Worm (Caenorhabditis elegans) whole organism, L3 larva: ENCODE measurements around the gene F41E7.6.
A peak's percentile ranks its signal among the peaks of the same experiment; 100 is the strongest.

Experiments
- R02D3.7 ChIP-seq: fragments of 150-350 bp; optimal IDR thresholded peaks from 2 replicates; lab custom pipeline; 2014; ENCODE audit warnings: missing biosample characterization, missing genetic modification characterization
- aly-2 ChIP-seq: fragments of 150-350 bp; optimal IDR thresholded peaks from 2 replicates; lab custom pipeline; 2014; ENCODE audit warnings: missing biosample characterization, missing genetic modification characterization
- ceh-16 ChIP-seq: sonication (generic microtip); optimal IDR thresholded peaks from 2 replicates; lab custom pipeline; 2017; ENCODE audit warnings: missing biosample characterization, missing genetic modification characterization
- ceh-28 ChIP-seq: fragments of 150-350 bp; optimal IDR thresholded peaks from 2 replicates; lab custom pipeline; 2014; ENCODE audit warnings: missing biosample characterization, missing genetic modification reagents, missing genetic modification characterization
- ceh-82 ChIP-seq: fragments of 150-350 bp; optimal IDR thresholded peaks from 2 replicates; lab custom pipeline; 2014; ENCODE audit warnings: missing biosample characterization, missing genetic modification characterization
- ceh-9 ChIP-seq: sonication (generic microtip); optimal IDR thresholded peaks from 2 replicates; lab custom pipeline; 2018; ENCODE audit warnings: missing biosample characterization, missing genetic modification characterization
- egl-27 ChIP-seq: sonication (generic microtip); optimal IDR thresholded peaks from 4 replicates; lab custom pipeline; 2017; ENCODE audit warnings: missing biosample characterization, missing genetic modification reagents, missing genetic modification characterization
- egl-5 ChIP-seq: fragments of 150-350 bp; optimal IDR thresholded peaks from 2 replicates; lab custom pipeline; 2017; ENCODE audit warnings: missing biosample characterization, missing genetic modification reagents, missing genetic modification characterization, inconsistent platforms
- elt-1 ChIP-seq: fragments of 150-350 bp; optimal IDR thresholded peaks from 2 replicates; lab custom pipeline; 2014; ENCODE audit warnings: missing biosample characterization, missing genetic modification characterization
- elt-2 ChIP-seq: sonication (generic microtip); optimal IDR thresholded peaks from 2 replicates; lab custom pipeline; 2016; ENCODE audit warnings: missing genetic modification reagents, mild to moderate bottlenecking, missing genetic modification characterization, missing compliant biosample characterization
- elt-3 ChIP-seq, 3 experiments: fragments of 150-350 bp in 1 of 3; sonication (generic microtip) in 2 of 3; optimal IDR thresholded peaks; 2 replicates in 2 of 3; 4 replicates in 1 of 3; lab custom pipeline; 2014 to 2017; ENCODE audit warnings: missing biosample characterization in 3 of 3, missing genetic modification characterization in 3 of 3
- eor-1 ChIP-seq, 2 experiments: fragments of 150-350 bp; optimal IDR thresholded peaks; 2 replicates each; lab custom pipeline; 2014 to 2018; ENCODE audit warnings: missing biosample characterization in 2 of 2, missing genetic modification characterization in 2 of 2
- fkh-10 ChIP-seq: sonication (generic microtip); optimal IDR thresholded peaks from 2 replicates; lab custom pipeline; 2017; ENCODE audit warnings: missing biosample characterization, missing genetic modification reagents, missing genetic modification characterization
- fkh-2 ChIP-seq: fragments of 150-350 bp; optimal IDR thresholded peaks from 2 replicates; lab custom pipeline; 2014; ENCODE audit warnings: missing biosample characterization, missing genetic modification reagents, missing genetic modification characterization
- hmg-11 ChIP-seq: sonication (generic microtip); optimal IDR thresholded peaks from 2 replicates; lab custom pipeline; 2016; ENCODE audit warnings: missing genetic modification characterization, missing compliant biosample characterization
- jun-1 ChIP-seq: fragments of 150-350 bp; optimal IDR thresholded peaks from 2 replicates; lab custom pipeline; 2014; ENCODE audit warnings: missing biosample characterization, missing genetic modification reagents, missing genetic modification characterization
- lin-39 ChIP-seq: fragments of 150-350 bp; optimal IDR thresholded peaks from 2 replicates; lab custom pipeline; 2018; ENCODE audit warnings: missing biosample characterization, missing genetic modification reagents, missing genetic modification characterization
- lsy-12 ChIP-seq: sonication (generic microtip); optimal IDR thresholded peaks from 2 replicates; lab custom pipeline; 2016; ENCODE audit warnings: mild to moderate bottlenecking, missing genetic modification characterization, missing compliant biosample characterization
- mdl-1 ChIP-seq: fragments of 150-350 bp; optimal IDR thresholded peaks from 2 replicates; lab custom pipeline; 2014; ENCODE audit warnings: missing biosample characterization, missing genetic modification characterization
- nfya-1 ChIP-seq: sonication (generic microtip); optimal IDR thresholded peaks from 2 replicates; lab custom pipeline; 2017; ENCODE audit warnings: missing genetic modification characterization, mild to moderate bottlenecking, missing compliant biosample characterization, antibody characterized with exemption, moderate library complexity; ENCODE audit not compliant: insufficient read depth
- nhr-11 ChIP-seq: fragments of 150-350 bp; optimal IDR thresholded peaks from 2 replicates; lab custom pipeline; 2014; ENCODE audit warnings: missing biosample characterization, missing genetic modification characterization
- nhr-23 ChIP-seq: fragments of 150-350 bp; optimal IDR thresholded peaks from 2 replicates; lab custom pipeline; 2014; ENCODE audit warnings: missing biosample characterization, missing genetic modification reagents, missing genetic modification characterization
- nhr-237 ChIP-seq: fragments of 150-350 bp; optimal IDR thresholded peaks from 2 replicates; lab custom pipeline; 2014; ENCODE audit warnings: missing biosample characterization, missing genetic modification characterization
- nhr-28 ChIP-seq: fragments of 150-350 bp; optimal IDR thresholded peaks from 2 replicates; lab custom pipeline; 2014; ENCODE audit warnings: missing biosample characterization, missing genetic modification characterization
- nhr-76 ChIP-seq: fragments of 150-350 bp; sonication (generic microtip); optimal IDR thresholded peaks from 5 replicates; lab custom pipeline; 2014; ENCODE audit warnings: missing biosample characterization, missing genetic modification characterization
- pha-4 ChIP-seq: fragments of 150-350 bp; optimal IDR thresholded peaks from 2 replicates; lab custom pipeline; 2014; ENCODE audit warnings: missing biosample characterization, missing genetic modification reagents, missing genetic modification characterization
- pqm-1 ChIP-seq: fragments of 150-350 bp; optimal IDR thresholded peaks from 2 replicates; lab custom pipeline; 2017; ENCODE audit warnings: missing biosample characterization, missing genetic modification characterization, inconsistent platforms
- sea-2 ChIP-seq: fragments of 150-350 bp; sonication (generic microtip); optimal IDR thresholded peaks from 4 replicates; lab custom pipeline; 2014; ENCODE audit warnings: missing biosample characterization, missing genetic modification reagents, missing genetic modification characterization
- skn-1 ChIP-seq: fragments of 150-350 bp; optimal IDR thresholded peaks from 2 replicates; lab custom pipeline; 2014; ENCODE audit warnings: missing biosample characterization, missing genetic modification characterization
- snpc-4 ChIP-seq: fragments of 150-350 bp; optimal IDR thresholded peaks from 2 replicates; lab custom pipeline; 2014; ENCODE audit warnings: missing biosample characterization, missing genetic modification characterization
- unc-62 ChIP-seq: fragments of 150-350 bp; sonication (generic microtip); optimal IDR thresholded peaks from 4 replicates; lab custom pipeline; 2014; ENCODE audit warnings: missing biosample characterization, missing genetic modification reagents, missing genetic modification characterization
- zag-1 ChIP-seq: fragments of 150-350 bp; optimal IDR thresholded peaks from 2 replicates; lab custom pipeline; 2014; ENCODE audit warnings: missing biosample characterization, missing genetic modification characterization
- ztf-4 ChIP-seq: fragments of 150-350 bp; optimal IDR thresholded peaks from 2 replicates; lab custom pipeline; 2014; ENCODE audit warnings: missing biosample characterization, missing genetic modification characterization

Gene F41E7.6

ce11 chrX:10310366-10310765, at the start of gene F41E7.6:
Gene F41E7.6, minus strand, starts transcription at chrX:10310466.
- TF ChIP-seq nfya-1 (tag; lab: Kevin White, UChicago) (no peak), skn-1 (tag; lab: Kevin White, UChicago) (no peak), pqm-1 (tag; lab: Kevin White, UChicago) (no peak), fkh-2 (tag; lab: Kevin White, UChicago) (no peak), nhr-11 (tag; lab: Kevin White, UChicago) (no peak)
- TF ChIP-seq, all 47 proteins: peak for 0

ce11 chrX:10358083-10358482, 47.8 kb upstream of the F41E7.6 start, which contains the start of gene efhc-1:
Gene efhc-1, plus strand, starts transcription at chrX:10358383.
- TF ChIP-seq aly-2 (tag; lab: Kevin White, UChicago), result no peak
- no peak for TF ChIP-seq nhr-28 (tag; lab: Kevin White, UChicago)
- no peak for TF ChIP-seq hmg-11 (tag; lab: Kevin White, UChicago)
- TF ChIP-seq ztf-4, result no peak
- TF ChIP-seq zag-1 (tag; lab: Kevin White, UChicago), result no peak
- no peak for TF ChIP-seq lsy-12 (tag; lab: Kevin White, UChicago)
- no peak for TF ChIP-seq elt-1 (tag; lab: Kevin White, UChicago)
- TF ChIP-seq snpc-4, result no peak
- TF ChIP-seq fkh-2 (tag; lab: Kevin White, UChicago), result no peak
- TF ChIP-seq egl-5 (tag; lab: Kevin White, UChicago), result no peak
- no peak for TF ChIP-seq mdl-1
- TF ChIP-seq lin-39, result no peak
- TF ChIP-seq sea-2 (GFP tag; lab: Kevin White, UChicago), result no peak

- TF ChIP-seq elt-1 (tag; lab: Kevin White, UChicago) (no peak), nhr-237 (tag; lab: Kevin White, UChicago) (no peak), eor-1 (tag; optimal IDR thresholded peaks at IDR 0.05; lab: Kevin White, UChicago) (no peak), nfya-1 (tag; lab: Kevin White, UChicago) (no peak), ceh-16 (no peak), nhr-76 (tag; lab: Kevin White, UChicago) (no peak), sea-2 (GFP tag; lab: Kevin White, UChicago) (no peak), jun-1 (tag; lab: Kevin White, UChicago) (no peak)
- TF ChIP-seq, all 47 proteins: peak for 0
These were observed 45.4 kb upstream of the F41E7.6 start, which contains the start of gene R07E3.7 for ce11 chrX:10355650-10356049. Gene R07E3.7, minus strand, starts transcription at chrX:10355750.

- TF ChIP-seq ceh-28 (no peak), eor-1 (tag; optimal IDR thresholded peaks at IDR 0.05; lab: Kevin White, UChicago) (no peak), zag-1 (tag; lab: Kevin White, UChicago) (no peak), elt-3 (tag; optimal IDR thresholded peaks at IDR 0.05; lab: Kevin White, UChicago) (no peak), R02D3.7 (tag; lab: Kevin White, UChicago) (no peak), ceh-82 (tag; lab: Kevin White, UChicago) (no peak), nhr-28 (tag; lab: Kevin White, UChicago) (no peak), fkh-10 (no peak), nhr-76 (tag; lab: Kevin White, UChicago) (no peak)
These were observed 43.6 kb upstream of the F41E7.6 start for ce11 chrX:10353857-10354256.

ce11 chrX:10350151-10350550, 39.9 kb upstream of the F41E7.6 start:
- TF ChIP-seq nhr-23, result peak; percentile 33
- no peak for TF ChIP-seq unc-62 (GFP tag; lab: Kevin White, UChicago)
- TF ChIP-seq pqm-1 (tag; lab: Kevin White, UChicago), result no peak
- TF ChIP-seq lsy-12 (tag; lab: Kevin White, UChicago), result no peak
- TF ChIP-seq eor-1 (tag; optimal IDR thresholded peaks at IDR 0.05; lab: Kevin White, UChicago), result no peak
- TF ChIP-seq, all 47 proteins: peak for 1

ce11 chrX:10340986-10341385, 30.7 kb upstream of the F41E7.6 start, which contains the start of gene R07E3.1:
Gene R07E3.1, minus strand, starts transcription at chrX:10341161.
- TF ChIP-seq ceh-82 (tag; lab: Kevin White, UChicago) (no peak), aly-2 (tag; lab: Kevin White, UChicago) (no peak), fkh-2 (tag; lab: Kevin White, UChicago) (no peak), nhr-28 (tag; lab: Kevin White, UChicago) (no peak), ceh-9 (no peak), pha-4 (tag; lab: Kevin White, UChicago) (peak; percentile 59), pqm-1 (tag; lab: Kevin White, UChicago) (peak; percentile 79), snpc-4 (no peak), ceh-16 (no peak), ceh-28 (no peak), egl-27 (no peak), elt-2 (tag; lab: Kevin White, UChicago) (peak; percentile 87), R02D3.7 (tag; lab: Kevin White, UChicago) (no peak)
